Fruit fly (Drosophila melanogaster) whole organism, embryonic: ENCODE measurements around the gene CG10993.

Source experiments
- Abd-B ChIP-seq: fragments of 200-800 bp; sonication (Bioruptor generic); optimal IDR thresholded peaks from 2 replicates; lab custom pipeline; 2018; ENCODE audit warnings: missing biosample characterization, mild to moderate bottlenecking, missing genetic modification characterization, moderate library complexity
- Ada2b ChIP-seq: fragments of 200-800 bp; sonication (Bioruptor generic); IDR thresholded peaks from 2 replicates; pipeline ENCODE4 v1.3.6; 2022; ENCODE audit warnings: missing biosample characterization, missing genetic modification characterization
- Bdp1 ChIP-seq: fragments of 200-800 bp; sonication (Bioruptor generic); optimal IDR thresholded peaks from 3 replicates; lab custom pipeline; 2016; ENCODE audit warnings: missing biosample characterization, missing genetic modification characterization
- Blimp-1 ChIP-seq: fragments of 200-800 bp; sonication (Bioruptor generic); optimal IDR thresholded peaks from 3 replicates; lab custom pipeline; 2018; ENCODE audit warnings: missing biosample characterization, missing genetic modification characterization, mild to moderate bottlenecking, moderate library complexity, missing genetic modification reagents
- BtbVII ChIP-seq: fragments of 200-800 bp; sonication (Bioruptor generic); optimal IDR thresholded peaks from 3 replicates; lab custom pipeline; 2017; ENCODE audit warnings: missing biosample characterization, mild to moderate bottlenecking, missing genetic modification characterization
- CG10654 ChIP-seq: fragments of 200-800 bp; sonication (Bioruptor generic); optimal IDR thresholded peaks from 2 replicates; lab custom pipeline; 2016; ENCODE audit warnings: missing biosample characterization, missing genetic modification characterization
- CG11695 ChIP-seq: fragments of 200-800 bp; sonication (Bioruptor generic); IDR thresholded peaks from 3 replicates; pipeline ENCODE4 v1.3.6; 2022; ENCODE audit warnings: missing biosample characterization, missing genetic modification characterization
- CG12071 ChIP-seq: fragments of 200-800 bp; sonication (Bioruptor generic); optimal IDR thresholded peaks from 3 replicates; lab custom pipeline; 2018; ENCODE audit warnings: missing biosample characterization, mild to moderate bottlenecking, missing genetic modification characterization
- CG12219 ChIP-seq: fragments of 200-800 bp; sonication (Bioruptor generic); optimal IDR thresholded peaks from 3 replicates; lab custom pipeline; 2018; ENCODE audit warnings: missing biosample characterization, mild to moderate bottlenecking, missing genetic modification characterization
- CG13123 ChIP-seq: fragments of 200-800 bp; sonication (Bioruptor generic); optimal IDR thresholded peaks from 2 replicates; lab custom pipeline; 2016; ENCODE audit warnings: missing biosample characterization, missing genetic modification characterization
- CG14667 ChIP-seq: fragments of 200-800 bp; sonication (Bioruptor generic); IDR thresholded peaks from 2 replicates; pipeline ENCODE4 v1.3.6; 2022; ENCODE audit warnings: missing biosample characterization, missing genetic modification characterization
- CG14710 ChIP-seq: fragments of 200-800 bp; sonication (Bioruptor generic); optimal IDR thresholded peaks from 3 replicates; lab custom pipeline; 2019; ENCODE audit warnings: missing biosample characterization, mild to moderate bottlenecking, missing genetic modification characterization, moderate library complexity
- CG16813 ChIP-seq: fragments of 200-800 bp; sonication (Bioruptor generic); IDR thresholded peaks from 3 replicates; pipeline ENCODE4 v1.3.6; 2022; ENCODE audit warnings: missing biosample characterization, missing genetic modification characterization; ENCODE audit not compliant: partially characterized antibody
- CG30020 ChIP-seq: fragments of 200-800 bp; optimal IDR thresholded peaks from 2 replicates; lab custom pipeline; 2019; ENCODE audit warnings: missing biosample characterization, mild to moderate bottlenecking, missing genetic modification characterization, moderate library complexity
- CG32532 ChIP-seq: fragments of 200-800 bp; sonication (Bioruptor generic); IDR thresholded peaks from 2 replicates; pipeline ENCODE4 v1.3.6; 2022; ENCODE audit warnings: missing biosample characterization, missing genetic modification characterization
- CG34422 ChIP-seq: fragments of 200-800 bp; sonication (Bioruptor generic); IDR thresholded peaks from 3 replicates; pipeline ENCODE4 v1.3.6; 2022; ENCODE audit warnings: missing biosample characterization, missing genetic modification characterization
- CG3847 ChIP-seq: fragments of 200-800 bp; sonication (Bioruptor generic); IDR thresholded peaks from 2 replicates; pipeline ENCODE4 v1.3.6; 2022; ENCODE audit warnings: missing biosample characterization, missing genetic modification characterization
- CG4707 ChIP-seq: fragments of 200-800 bp; sonication (Bioruptor generic); optimal IDR thresholded peaks from 2 replicates; lab custom pipeline; 2018; ENCODE audit warnings: missing biosample characterization, mild to moderate bottlenecking, missing genetic modification characterization, moderate library complexity
- CG8765 ChIP-seq: fragments of 200-800 bp; sonication (Bioruptor generic); IDR thresholded peaks from 2 replicates; pipeline ENCODE4 v1.3.6; 2022; ENCODE audit warnings: missing biosample characterization, missing genetic modification characterization
- CoRest ChIP-seq: fragments of 200-800 bp; sonication (Bioruptor generic); optimal IDR thresholded peaks from 3 replicates; lab custom pipeline; 2018; ENCODE audit warnings: missing biosample characterization, mild to moderate bottlenecking, missing genetic modification characterization, moderate library complexity
- Dfd ChIP-seq, 2 experiments: fragments of >200 bp; optimal IDR thresholded peaks; 2 replicates each; lab custom pipeline; 2017; ENCODE audit warnings: missing biosample characterization in 2 of 2, missing genetic modification characterization in 2 of 2
- Dip2 ChIP-seq: fragments of 200-800 bp; sonication (Bioruptor generic); IDR thresholded peaks from 2 replicates; pipeline ENCODE4 v1.3.6; 2022; ENCODE audit warnings: missing biosample characterization, missing genetic modification characterization
- E2f1 ChIP-seq: fragments of 200-800 bp; sonication (Bioruptor generic); IDR thresholded peaks from 2 replicates; pipeline ENCODE4 v1.3.6; 2022; ENCODE audit warnings: missing biosample characterization, missing genetic modification characterization
- E2f2 ChIP-seq: fragments of 200-800 bp; sonication (Bioruptor generic); IDR thresholded peaks from 2 replicates; pipeline ENCODE4 v1.3.6; 2022; ENCODE audit warnings: missing biosample characterization, missing genetic modification characterization
- Elba2 ChIP-seq: fragments of 200-800 bp; sonication (Bioruptor generic); optimal IDR thresholded peaks from 3 replicates; lab custom pipeline; 2016; ENCODE audit warnings: missing biosample characterization, missing genetic modification characterization
- Hmr ChIP-seq: fragments of 200-800 bp; sonication (Bioruptor generic); optimal IDR thresholded peaks from 3 replicates; lab custom pipeline; 2017; ENCODE audit warnings: mild to moderate bottlenecking, missing biosample characterization, missing genetic modification reagents, missing genetic modification characterization
- Hr39 ChIP-seq: fragments of >200 bp; optimal IDR thresholded peaks from 2 replicates; lab custom pipeline; 2017
- Jarid2 ChIP-seq: fragments of 200-800 bp; sonication (Bioruptor generic); optimal IDR thresholded peaks from 3 replicates; lab custom pipeline; 2017; ENCODE audit warnings: mild to moderate bottlenecking, missing biosample characterization, missing genetic modification reagents, missing genetic modification characterization
- Lim3 ChIP-seq: fragments of 200-800 bp; sonication (Bioruptor generic); IDR thresholded peaks from 2 replicates; pipeline ENCODE4 v1.3.6; 2022; ENCODE audit warnings: missing biosample characterization, missing genetic modification characterization
- Opbp ChIP-seq: fragments of 200-800 bp; sonication (Bioruptor generic); IDR thresholded peaks from 3 replicates; pipeline ENCODE4 v1.3.6; 2022; ENCODE audit warnings: missing biosample characterization, missing genetic modification characterization; ENCODE audit not compliant: partially characterized antibody
- Rx ChIP-seq: fragments of 200-800 bp; sonication (Bioruptor generic); IDR thresholded peaks from 2 replicates; pipeline ENCODE4 v1.3.6; 2022; ENCODE audit warnings: missing biosample characterization, missing genetic modification characterization
- aop ChIP-seq: fragments of 200-800 bp; sonication (Bioruptor generic); IDR thresholded peaks from 2 replicates; pipeline ENCODE4 v1.3.6; 2022; ENCODE audit warnings: missing biosample characterization, missing genetic modification characterization
- az2 ChIP-seq: fragments of 200-800 bp; sonication (Bioruptor generic); optimal IDR thresholded peaks from 3 replicates; lab custom pipeline; 2016; ENCODE audit warnings: missing biosample characterization, missing genetic modification characterization
- bab2 ChIP-seq: fragments of 200-800 bp; sonication (Bioruptor generic); optimal IDR thresholded peaks from 2 replicates; lab custom pipeline; 2016; ENCODE audit warnings: missing biosample characterization, missing genetic modification characterization
- bigmax ChIP-seq: fragments of 200-800 bp; sonication (Bioruptor generic); optimal IDR thresholded peaks from 2 replicates; lab custom pipeline; 2018; ENCODE audit warnings: missing biosample characterization, mild to moderate bottlenecking, missing genetic modification characterization
- crol ChIP-seq: fragments of 200-800 bp; sonication (Bioruptor generic); IDR thresholded peaks from 2 replicates; pipeline ENCODE4 v1.3.6; 2022; ENCODE audit warnings: missing biosample characterization, missing genetic modification characterization
- crp ChIP-seq, 2 experiments: fragments of 200-800 bp; sonication (Bioruptor generic); optimal IDR thresholded peaks; 2 replicates in 1 of 2; 3 replicates in 1 of 2; lab custom pipeline; 2017; ENCODE audit warnings: missing biosample characterization in 2 of 2, missing genetic modification characterization in 2 of 2, mild to moderate bottlenecking in 1 of 2, moderate library complexity in 1 of 2
- eyg ChIP-seq: fragments of 200-800 bp; sonication (Bioruptor generic); optimal IDR thresholded peaks from 3 replicates; lab custom pipeline; 2016; ENCODE audit warnings: missing biosample characterization, missing genetic modification characterization
- gcm2 ChIP-seq: fragments of 200-800 bp; sonication (Bioruptor generic); optimal IDR thresholded peaks from 2 replicates; lab custom pipeline; 2016; ENCODE audit warnings: missing biosample characterization, missing genetic modification characterization
- gsb-n ChIP-seq: fragments of 200-800 bp; sonication (Bioruptor generic); optimal IDR thresholded peaks from 3 replicates; lab custom pipeline; 2018; ENCODE audit warnings: missing biosample characterization, mild to moderate bottlenecking, missing genetic modification characterization
- hkb ChIP-seq, 2 experiments: fragments of 200-800 bp in 1 of 2; fragments of >200 bp in 1 of 2; sonication (Bioruptor generic) in 1 of 2; IDR thresholded peaks in 1 of 2; optimal IDR thresholded peaks in 1 of 2; 2 replicates each; pipeline versions ENCODE4 v1.3.6 to Lab custom; 2017 to 2022; ENCODE audit warnings: missing biosample characterization in 1 of 2, missing genetic modification characterization in 1 of 2
- lbe ChIP-seq: fragments of 200-800 bp; sonication (Bioruptor generic); optimal IDR thresholded peaks from 2 replicates; lab custom pipeline; 2016; ENCODE audit warnings: missing biosample characterization, mild to moderate bottlenecking, missing genetic modification characterization
- nau ChIP-seq: fragments of 200-800 bp; sonication (Bioruptor generic); optimal IDR thresholded peaks from 3 replicates; lab custom pipeline; 2017; ENCODE audit warnings: missing biosample characterization, mild to moderate bottlenecking, missing genetic modification characterization, missing genetic modification reagents
- peb ChIP-seq: fragments of 200-800 bp; sonication (Bioruptor generic); IDR thresholded peaks from 2 replicates; pipeline ENCODE4 v1.3.6; 2022; ENCODE audit warnings: missing biosample characterization, missing genetic modification characterization
- pfk ChIP-seq: fragments of 200-800 bp; sonication (Bioruptor generic); optimal IDR thresholded peaks from 2 replicates; lab custom pipeline; 2018; ENCODE audit warnings: missing biosample characterization, mild to moderate bottlenecking, missing genetic modification characterization, moderate library complexity
- sens ChIP-seq: fragments of 200-800 bp; sonication (Bioruptor generic); peaks from one replicate; lab custom pipeline; 2016; ENCODE audit warnings: missing biosample characterization, missing genetic modification characterization
- sna ChIP-seq: fragments of 200-800 bp; sonication (Bioruptor generic); IDR thresholded peaks from 2 replicates; pipeline ENCODE4 v1.3.6; 2022; ENCODE audit warnings: missing biosample characterization, missing genetic modification characterization; ENCODE audit not compliant: partially characterized antibody
- tio ChIP-seq: fragments of 200-800 bp; sonication (Bioruptor generic); optimal IDR thresholded peaks from 2 replicates; lab custom pipeline; 2017; ENCODE audit warnings: missing biosample characterization, missing genetic modification characterization, inconsistent platforms
- vfl ChIP-seq: fragments of 200-800 bp; sonication (Bioruptor generic); optimal IDR thresholded peaks from 2 replicates; lab custom pipeline; 2016; ENCODE audit warnings: missing biosample characterization, missing genetic modification characterization
- wek ChIP-seq: fragments of 200-800 bp; sonication (Bioruptor generic); optimal IDR thresholded peaks from 3 replicates; lab custom pipeline; 2018; ENCODE audit warnings: missing biosample characterization, mild to moderate bottlenecking, missing genetic modification characterization, moderate library complexity

Gene CG10993

DNA sequence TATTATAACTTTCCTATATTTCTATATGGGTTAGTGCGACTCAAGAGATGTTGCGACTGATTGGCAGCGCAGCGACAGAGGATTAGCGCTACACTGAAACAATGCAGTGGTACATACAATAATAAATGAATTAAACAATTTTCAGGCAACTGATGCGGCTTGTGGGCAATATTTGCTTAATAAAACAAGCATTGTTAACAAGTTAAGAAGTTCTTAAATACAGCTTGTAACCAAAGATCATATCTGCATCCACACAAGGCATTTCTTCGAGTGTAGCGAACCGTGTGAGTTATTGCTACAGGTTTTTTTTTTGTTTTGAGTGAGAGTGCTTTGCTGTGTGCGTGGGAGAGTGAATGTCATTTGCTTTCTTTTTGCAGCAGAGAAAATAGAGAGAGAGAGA, 48.0 kb upstream of the CG10993 start (continued):
- TF ChIP-seq aop (peak; percentile 24; the same call in 1 of the 2 replicates), CG34422 (GFP tag; lab: Robert Waterston, UW) (peak; percentile 76), sna (GFP tag; lab: Robert Waterston, UW) (no peak), sens (peak; percentile 97), Opbp (GFP tag; lab: Robert Waterston, UW) (no peak), nau (GFP tag; lab: Kevin White, UChicago) (peak; percentile 68), gsb-n (tag; lab: Kevin White, UChicago) (peak; percentile 44), CG3847 (GFP tag; lab: Robert Waterston, UW) (peak; percentile 55; the same call in 1 of the 2 replicates), CG32532 (GFP tag; lab: Robert Waterston, UW) (peak; percentile 65), CG14667 (GFP tag; lab: Robert Waterston, UW) (peak; percentile 48), crp (GFP tag; optimal IDR thresholded peaks at IDR 0.05; lab: Kevin White, UChicago) (peak in 1 of 2 experiments; percentile 15), tio (GFP tag; lab: Kevin White, UChicago) (peak; percentile 49), CG12219 (GFP tag; lab: Kevin White, UChicago) (peak; percentile 76), CG8765 (GFP tag; lab: Robert Waterston, UW) (peak; percentile 49; the same call in 1 of the 2 replicates), Dip2 (GFP tag; lab: Robert Waterston, UW) (no peak), pfk (GFP tag; lab: Kevin White, UChicago) (no peak), peb (peak; percentile 50; the same call in 1 of the 2 replicates), wek (GFP tag; lab: Kevin White, UChicago) (no peak), gcm2 (GFP tag; lab: Kevin White, UChicago) (peak; percentile 53), bab2 (GFP tag; lab: Kevin White, UChicago) (peak; percentile 76), az2 (GFP tag; lab: Kevin White, UChicago) (peak; percentile 77), CG10654 (GFP tag; lab: Kevin White, UChicago) (peak; percentile 58), Ada2b (GFP tag; lab: Robert Waterston, UW) (peak; percentile 79), CG11695 (GFP tag; lab: Robert Waterston, UW) (peak; percentile 79), Hr39 (lab: Kevin White, UChicago) (no peak), vfl (GFP tag; lab: Kevin White, UChicago) (peak; percentile 29), E2f2 (GFP tag; lab: Robert Waterston, UW) (peak; percentile 44; the same call in 1 of the 2 replicates), bigmax (GFP tag; lab: Kevin White, UChicago) (no peak), Jarid2 (no peak), Abd-B (GFP tag; lab: Kevin White, UChicago) (peak; percentile 53), CoRest (tag; lab: Kevin White, UChicago) (peak; percentile 74), BtbVII (GFP tag; lab: Kevin White, UChicago) (peak; percentile 29), CG30020 (tag; lab: Kevin White, UChicago) (no peak), eyg (GFP tag; lab: Kevin White, UChicago) (peak; percentile 33), lbe (GFP tag; lab: Kevin White, UChicago) (peak; percentile 88), CG4707 (GFP tag; lab: Kevin White, UChicago) (peak; percentile 34), Elba2 (GFP tag; lab: Kevin White, UChicago) (peak; percentile 44), CG14710 (tag; lab: Kevin White, UChicago) (peak; percentile 41), CG13123 (GFP tag; lab: Kevin White, UChicago) (peak; percentile 34), Hmr (GFP tag; lab: Kevin White, UChicago) (peak; percentile 53), Rx (peak; percentile 67), crol (GFP tag; lab: Robert Waterston, UW) (no peak), CG12071 (peak; percentile 75), hkb (optimal IDR thresholded peaks at IDR 0.05; lab: Kevin White, UChicago) (no peak), hkb (GFP tag; IDR thresholded peaks at IDR 0.05; lab: Robert Waterston, UW) (peak; percentile 74), Lim3 (peak; percentile 31; the same call in 1 of the 2 replicates), Bdp1 (GFP tag; lab: Kevin White, UChicago) (no peak), Blimp-1 (GFP tag; lab: Kevin White, UChicago) (peak; percentile 72), Dfd (GFP tag; optimal IDR thresholded peaks at IDR 0.05; lab: Kevin White, UChicago) (no peak), E2f1 (GFP tag; lab: Robert Waterston, UW) (peak; percentile 71), CG16813 (no peak)
